Fruit fly (Drosophila melanogaster) whole organism, embryonic: ENCODE results near the gene dgt2.

Experiments
- CG10565 ChIP-seq: fragments of 200-800 bp; sonication (Bioruptor generic); optimal IDR thresholded peaks from 3 replicates; lab custom pipeline; 2016; ENCODE audit warnings: missing biosample characterization, mild to moderate bottlenecking, missing genetic modification characterization
- CG14050 ChIP-seq: fragments of 200-800 bp; sonication (Bioruptor generic); IDR thresholded peaks from 3 replicates; pipeline ENCODE4 v1.3.6; 2022; ENCODE audit warnings: missing biosample characterization, missing genetic modification characterization
- CTCF ChIP-seq: fragments of 200-800 bp; sonication (Bioruptor generic); optimal IDR thresholded peaks from 2 replicates; lab custom pipeline; 2017; ENCODE audit warnings: missing biosample characterization, mild to moderate bottlenecking, missing genetic modification characterization, moderate library complexity
- Fer2 ChIP-seq: fragments of 200-800 bp; sonication (Bioruptor generic); optimal IDR thresholded peaks from 2 replicates; lab custom pipeline; 2018; ENCODE audit warnings: missing biosample characterization, mild to moderate bottlenecking, missing genetic modification characterization, moderate library complexity
- lab ChIP-seq: fragments of 200-800 bp; sonication (Bioruptor generic); optimal IDR thresholded peaks from 3 replicates; lab custom pipeline; 2017; ENCODE audit warnings: missing biosample characterization, missing genetic modification characterization, mild to moderate bottlenecking, moderate library complexity, missing genetic modification reagents
- pan ChIP-seq, 4 experiments: fragments of >200 bp in 3 of 4; fragments of 200-800 bp in 1 of 4; sonication (Bioruptor generic) in 1 of 4; optimal IDR thresholded peaks in 3 of 4; IDR thresholded peaks in 1 of 4; 2 replicates each; pipeline versions ENCODE4 v1.3.6 to Lab custom; 2017 to 2022; ENCODE audit warnings: missing biosample characterization in 2 of 4, missing genetic modification characterization in 2 of 4, mixed read lengths in 1 of 4
- pita ChIP-seq: fragments of 200-800 bp; sonication (Bioruptor generic); optimal IDR thresholded peaks from 2 replicates; lab custom pipeline; 2017; ENCODE audit warnings: missing biosample characterization, mild to moderate bottlenecking, missing genetic modification characterization
- trh ChIP-seq: fragments of 200-800 bp; sonication (Bioruptor generic); optimal IDR thresholded peaks from 2 replicates; lab custom pipeline; 2016; ENCODE audit warnings: missing biosample characterization, missing genetic modification characterization

dm6 chr2L:12011682-12012655 is 22.2 kb downstream of the dgt2 start:
- TF ChIP-seq Fer2 (tag; lab: Kevin White, UChicago) = peak; percentile 23
- TF ChIP-seq CG14050 = no peak
- peak; percentile 64 for TF ChIP-seq CTCF (GFP tag; lab: Kevin White, UChicago)
- no peak for TF ChIP-seq pan (optimal IDR thresholded peaks at IDR 0.05; lab: Kevin White, UChicago)
- TF ChIP-seq pan (GFP tag; optimal IDR thresholded peaks at IDR 0.05 in 1 of 2, IDR thresholded peaks at IDR 0.05 in 1 of 2) = no peak
- no peak for TF ChIP-seq pita
- TF ChIP-seq trh (GFP tag; lab: Kevin White, UChicago) = no peak
- TF ChIP-seq CG10565 = no peak
- peak; percentile 94 for TF ChIP-seq lab (GFP tag; lab: Kevin White, UChicago)
